Worm (Caenorhabditis elegans): ENCODE data around the gene H24K24.2.

The H24K24.2 gene

ce11 chrV:911474-911873 is 6.1 kb upstream of the H24K24.2 start, which contains the start of gene adh-5:
Gene adh-5 (plus strand): TSS chrV:911774.
- TF ChIP-seq mes-2 (tag; optimal IDR thresholded peaks at IDR 0.05; ENCODE audit: poor library complexity, severe bottlenecking) (no peak), mep-1 (tag; optimal IDR thresholded peaks at IDR 0.05) (no peak), zag-1 (tag; optimal IDR thresholded peaks at IDR 0.05) (no peak), tag-97 (GFP tag; IDR thresholded peaks at IDR 0.05) (no peak), nhr-25 (tag; optimal IDR thresholded peaks at IDR 0.05; ENCODE audit: borderline replicate concordance, insufficient read depth) (no peak), ceh-28 (tag; optimal IDR thresholded peaks at IDR 0.05) (no peak), Y105C5A.15 (GFP tag; IDR thresholded peaks at IDR 0.05) (no peak), skn-1 (tag; optimal IDR thresholded peaks at IDR 0.05) (no peak), ctbp-1 (GFP tag; IDR thresholded peaks at IDR 0.05) (no peak), lin-15B (tag; optimal IDR thresholded peaks at IDR 0.05) (no peak), F49E8.2 (tag; optimal IDR thresholded peaks at IDR 0.05; ENCODE audit: borderline replicate concordance) (no peak)

ce11 chrV:915716-916115 is 1.9 kb upstream of the H24K24.2 start:
- TF ChIP-seq Y75B8A.6 (GFP tag; IDR thresholded peaks at IDR 0.05) (no peak), set-16 (GFP tag; IDR thresholded peaks at IDR 0.05) (peak; percentile 74)

DNA sequence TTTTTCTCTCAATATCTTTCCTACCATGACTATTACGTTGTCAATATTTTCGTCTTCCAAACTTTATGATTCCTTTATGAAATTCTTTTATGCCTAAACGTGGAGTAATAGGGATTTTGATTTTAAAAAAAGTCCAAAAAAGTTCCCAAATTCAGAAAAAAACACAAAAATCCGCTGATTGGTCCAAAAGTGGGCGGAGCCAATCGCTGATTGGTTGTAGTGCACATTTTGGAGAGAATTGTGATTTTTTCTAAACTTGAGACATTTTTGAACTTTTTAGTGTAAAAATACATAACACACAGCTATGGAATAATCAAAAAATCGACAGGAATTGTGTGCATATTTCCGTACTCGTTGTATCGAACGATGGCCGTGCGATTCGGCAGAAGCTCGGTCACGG is 21.8 kb downstream of the H24K24.2 start:
- TF ChIP-seq php-3 (GFP tag; IDR thresholded peaks at IDR 0.05) (no peak), F44E2.7 (GFP tag; IDR thresholded peaks at IDR 0.05) (no peak), nhr-25 (tag; optimal IDR thresholded peaks at IDR 0.05; ENCODE audit: borderline replicate concordance, insufficient read depth) (no peak), nhr-237 (tag; optimal IDR thresholded peaks at IDR 0.05) (no peak)

ce11 chrV:942556-942955 is 25.0 kb downstream of the H24K24.2 start:
- TF ChIP-seq set-16 (GFP tag; IDR thresholded peaks at IDR 0.05) (peak; percentile 89), daf-19 (GFP tag; conservative IDR thresholded peaks at IDR 0.05) (no peak)

DNA sequence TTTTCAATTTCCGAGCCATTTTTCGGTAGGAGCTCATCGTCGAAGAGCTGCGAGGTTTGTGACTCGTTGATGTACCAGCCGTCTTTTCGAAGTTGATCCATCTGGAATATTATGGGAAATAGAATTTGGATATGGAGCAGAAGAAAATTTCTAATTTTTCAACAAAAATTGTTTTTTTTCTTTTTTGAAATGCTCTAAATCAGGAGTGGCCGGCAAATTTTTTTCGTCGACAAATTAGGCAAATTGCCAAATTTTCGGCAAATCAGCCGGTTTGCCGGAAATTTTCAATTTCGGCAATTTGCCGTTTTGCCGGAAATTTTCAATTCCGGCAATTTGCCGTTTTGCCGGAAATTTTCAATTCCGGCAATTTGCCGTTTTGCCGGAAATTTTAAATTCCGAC is 27.6 kb downstream of the H24K24.2 start, which contains the start of gene Y50D4C.3:
TSS of gene Y50D4C.3 (minus strand) at position 101 of the 400 bp plus-strand sequence.
- no peak for TF ChIP-seq lin-1 (GFP tag; IDR thresholded peaks at IDR 0.05)
- no peak for TF ChIP-seq unc-39 (tag; optimal IDR thresholded peaks at IDR 0.05)

ce11 chrV:945828-946227 is 28.2 kb downstream of the H24K24.2 start:
- TF ChIP-seq T26A8.4 (GFP tag; IDR thresholded peaks at IDR 0.05) (no peak), attf-4 (tag; optimal IDR thresholded peaks at IDR 0.05) (no peak), aha-1 (tag) (peak; percentile 40)

DNA sequence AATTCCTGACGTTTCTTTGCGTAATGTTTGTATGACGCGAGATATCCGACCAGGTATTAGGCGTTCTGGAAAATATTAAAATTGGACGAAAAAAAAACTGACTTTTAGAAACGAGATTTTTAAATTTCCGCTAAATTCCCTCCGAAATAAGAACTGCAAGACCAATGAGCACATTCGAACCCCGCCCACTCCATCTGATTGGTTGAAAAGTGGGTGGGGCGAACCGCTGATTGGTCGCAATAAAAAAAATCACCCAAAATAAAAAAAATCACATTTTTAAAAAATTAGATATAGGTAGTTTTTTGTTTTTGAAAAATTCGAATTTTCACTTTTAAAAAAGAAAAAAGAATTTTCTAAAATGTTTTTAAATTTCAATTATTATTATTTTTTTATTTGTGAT is 31.5 kb downstream of the H24K24.2 start:
- TF ChIP-seq nhr-77 (tag; optimal IDR thresholded peaks at IDR 0.05) (no peak), mdt-29 (GFP tag; IDR thresholded peaks at IDR 0.05) (no peak), snpc-1.2 (GFP tag; IDR thresholded peaks at IDR 0.05) (no peak), ZK337.2 (GFP tag; IDR thresholded peaks at IDR 0.05) (no peak), unc-39 (tag; optimal IDR thresholded peaks at IDR 0.05) (no peak), mdl-1 (tag; optimal IDR thresholded peaks at IDR 0.05) (no peak), skn-1 (tag; optimal IDR thresholded peaks at IDR 0.05) (no peak), nhr-111 (GFP tag; optimal IDR thresholded peaks at IDR 0.05) (no peak), ZK546.5 (tag; optimal IDR thresholded peaks at IDR 0.05) (no peak), zip-11 (GFP tag; IDR thresholded peaks at IDR 0.05) (no peak), pqm-1 (tag; optimal IDR thresholded peaks at IDR 0.05) (no peak), ceh-62 (tag; optimal IDR thresholded peaks at IDR 0.05) (no peak), daf-8 (GFP tag; IDR thresholded peaks at IDR 0.05) (no peak), lir-3 (tag; optimal IDR thresholded peaks at IDR 0.05) (no peak), Y105C5A.15 (GFP tag; IDR thresholded peaks at IDR 0.05) (no peak), daf-19 (GFP tag; conservative IDR thresholded peaks at IDR 0.05) (no peak), unc-62 (GFP tag; optimal IDR thresholded peaks at IDR 0.05 in 1 of 2) (no peak), unc-62 (tag; optimal IDR thresholded peaks at IDR 0.05) (no peak), ztf-7 (tag; optimal IDR thresholded peaks at IDR 0.05) (no peak), ceh-44 (GFP tag; IDR thresholded peaks at IDR 0.05) (no peak)

All from whole organism, L4 larva.